Fruit fly (Drosophila melanogaster): ENCODE measurements around the gene CG9121.

Gene CG9121

dm6 chr2L:5086905-5087522, 36.2 kb upstream of the CG9121 start (continued):
- TF ChIP-seq Gug (GFP tag; IDR thresholded peaks at IDR 0.05) = peak; percentile 69
- peak; percentile 86 for TF ChIP-seq CG6808 (GFP tag; optimal IDR thresholded peaks at IDR 0.05)
- peak; percentile 82 to 91 for TF ChIP-seq ss (GFP tag; optimal IDR thresholded peaks at IDR 0.05)
- peak; percentile 86 for TF ChIP-seq Met (GFP tag; optimal IDR thresholded peaks at IDR 0.05)
- TF ChIP-seq CG9139 (GFP tag; optimal IDR thresholded peaks at IDR 0.05) = peak; percentile 78
- peak; percentile 88 for TF ChIP-seq achi (GFP tag; optimal IDR thresholded peaks at IDR 0.05)
- peak; percentile 86 for TF ChIP-seq Smox (GFP tag; optimal IDR thresholded peaks at IDR 0.05)
- peak; percentile 89 for TF ChIP-seq CG8632 (GFP tag; optimal IDR thresholded peaks at IDR 0.05)
- peak; percentile 98 for TF ChIP-seq Eip78C (GFP tag)
- TF ChIP-seq fd85E (GFP tag; optimal IDR thresholded peaks at IDR 0.05) = peak; percentile 68
- TF ChIP-seq eg (GFP tag; IDR thresholded peaks at IDR 0.05) = peak; percentile 76
- peak; percentile 90 for TF ChIP-seq Eip75B (GFP tag; optimal IDR thresholded peaks at IDR 0.05)
- peak; percentile 91 for TF ChIP-seq svp (GFP tag)
- peak; percentile 74 for TF ChIP-seq dac (GFP tag; optimal IDR thresholded peaks at IDR 0.05)
- TF ChIP-seq CG3919 (GFP tag; optimal IDR thresholded peaks at IDR 0.05) = peak; percentile 89
- peak; percentile 69 for TF ChIP-seq fkh (GFP tag; optimal IDR thresholded peaks at IDR 0.05)
- TF ChIP-seq CG16779 (tag; optimal IDR thresholded peaks at IDR 0.05) = peak; percentile 79
- peak; percentile 81 for TF ChIP-seq CG1621 (tag; optimal IDR thresholded peaks at IDR 0.05)
- TF ChIP-seq CG10631 (GFP tag; optimal IDR thresholded peaks at IDR 0.05) = peak; percentile 85
- peak; percentile 90 for TF ChIP-seq acj6 (GFP tag; optimal IDR thresholded peaks at IDR 0.05)
- TF ChIP-seq CG11294 (GFP tag; IDR thresholded peaks at IDR 0.05) = peak; percentile 57; the same call in 1 of the 2 replicates
- TF ChIP-seq CG10669 (GFP tag; optimal IDR thresholded peaks at IDR 0.05) = peak; percentile 88
- TF ChIP-seq OdsH (GFP tag; optimal IDR thresholded peaks at IDR 0.05) = peak; percentile 88
- peak; percentile 86 for TF ChIP-seq Lpt (GFP tag; optimal IDR thresholded peaks at IDR 0.05)
- TF ChIP-seq CG6792 (GFP tag; optimal IDR thresholded peaks at IDR 0.05) = peak; percentile 91
- TF ChIP-seq Hr38 (GFP tag; optimal IDR thresholded peaks at IDR 0.05) = peak; percentile 15
- peak; percentile 75 for TF ChIP-seq Sox15 (GFP tag; optimal IDR thresholded peaks at IDR 0.05)
- peak; percentile 88 for TF ChIP-seq CG34406 (GFP tag; optimal IDR thresholded peaks at IDR 0.05)
- TF ChIP-seq topi (GFP tag; optimal IDR thresholded peaks at IDR 0.05) = peak; percentile 88
- peak; percentile 92 for TF ChIP-seq CG32006 (GFP tag; optimal IDR thresholded peaks at IDR 0.05)
- peak; percentile 83 for TF ChIP-seq CG11762 (GFP tag; optimal IDR thresholded peaks at IDR 0.05; ENCODE audit: insufficient read depth)
- TF ChIP-seq CG6163 (GFP tag; IDR thresholded peaks at IDR 0.05) = peak; percentile 81
- peak; percentile 92 for TF ChIP-seq pdm3 (GFP tag; optimal IDR thresholded peaks at IDR 0.05)
- TF ChIP-seq CG6276 (GFP tag; optimal IDR thresholded peaks at IDR 0.05) = peak; percentile 86
- TF ChIP-seq CG6854 (GFP tag; optimal IDR thresholded peaks at IDR 0.05) = peak; percentile 84
- peak; percentile 83 for TF ChIP-seq Hr39 (GFP tag; optimal IDR thresholded peaks at IDR 0.05)

- TF ChIP-seq spab (GFP tag; optimal IDR thresholded peaks at IDR 0.05) = no peak
- TF ChIP-seq pdm3 (GFP tag; optimal IDR thresholded peaks at IDR 0.05) = peak; percentile 32
- TF ChIP-seq cyc (GFP tag; optimal IDR thresholded peaks at IDR 0.05) = peak; percentile 34
- TF ChIP-seq Ets96B (tag; optimal IDR thresholded peaks at IDR 0.05) = peak; percentile 13
- TF ChIP-seq dac (GFP tag; optimal IDR thresholded peaks at IDR 0.05) = no peak
- TF ChIP-seq Eip75B (GFP tag; optimal IDR thresholded peaks at IDR 0.05) = no peak
- TF ChIP-seq CG6163 (GFP tag; IDR thresholded peaks at IDR 0.05) = peak; percentile 47; the same call in 2 of the 3 replicates
- TF ChIP-seq Hr4 (GFP tag; optimal IDR thresholded peaks at IDR 0.05) = peak; percentile 51
- TF ChIP-seq eg (GFP tag; IDR thresholded peaks at IDR 0.05) = 0 out of 3 replicates have a peak, but pooled peaks have one; percentile 50
- peak; percentile 79 for TF ChIP-seq CG15336 (GFP tag; IDR thresholded peaks at IDR 0.05)
- TF ChIP-seq CG11294 (GFP tag; IDR thresholded peaks at IDR 0.05) = peak; percentile 19; the same call in 1 of the 2 replicates
- peak; percentile 11 for TF ChIP-seq CG6276 (GFP tag; optimal IDR thresholded peaks at IDR 0.05)
- TF ChIP-seq salr (GFP tag; optimal IDR thresholded peaks at IDR 0.05) = peak in 1 of 2 experiments; percentile 9
- TF ChIP-seq fd59A (GFP tag; optimal IDR thresholded peaks at IDR 0.05) = no peak
- peak; percentile 12 for TF ChIP-seq CG4318 (GFP tag; optimal IDR thresholded peaks at IDR 0.05)
- TF ChIP-seq CG8632 (GFP tag; optimal IDR thresholded peaks at IDR 0.05) = peak; percentile 45
- TF ChIP-seq Hr39 (GFP tag; optimal IDR thresholded peaks at IDR 0.05) = peak; percentile 14
- TF ChIP-seq OdsH (GFP tag; optimal IDR thresholded peaks at IDR 0.05) = peak; percentile 31
- no peak for TF ChIP-seq dsx (GFP tag; optimal IDR thresholded peaks at IDR 0.05; ENCODE audit: poor library complexity, severe bottlenecking)
- TF ChIP-seq svp (GFP tag) = peak; percentile 73
- peak; percentile 57 for TF ChIP-seq Eip78C (GFP tag)
- TF ChIP-seq CG10631 (GFP tag; optimal IDR thresholded peaks at IDR 0.05) = peak; percentile 35
- peak; percentile 43 for TF ChIP-seq Met (GFP tag; optimal IDR thresholded peaks at IDR 0.05)
- TF ChIP-seq CG31627 (GFP tag; optimal IDR thresholded peaks at IDR 0.05) = peak; percentile 20
- TF ChIP-seq CG34406 (GFP tag; optimal IDR thresholded peaks at IDR 0.05) = peak; percentile 37
- no peak for TF ChIP-seq Ets21C (GFP tag; optimal IDR thresholded peaks at IDR 0.05)
- peak; percentile 18 for TF ChIP-seq Sox102F (GFP tag; optimal IDR thresholded peaks at IDR 0.05)
- TF ChIP-seq CG32006 (GFP tag; optimal IDR thresholded peaks at IDR 0.05) = peak; percentile 65
- TF ChIP-seq achi (GFP tag; optimal IDR thresholded peaks at IDR 0.05) = peak; percentile 37
These were observed 34.7 kb upstream of the CG9121 start for dm6 chr2L:5085561-5085960.

Data from whole organism, prepupa.